Fruit fly (Drosophila melanogaster) whole organism, prepupa: ENCODE measurements around the gene TfIIFalpha.
A peak's percentile ranks its signal among the peaks of the same experiment; 100 is the strongest.

ENCODE experiments used
- Blimp-1 ChIP-seq: fragments of 200-800 bp; sonication (Bioruptor generic); optimal IDR thresholded peaks from 3 replicates; lab custom pipeline; 2017; ENCODE audit warnings: missing biosample characterization, missing genetic modification characterization, mild to moderate bottlenecking, moderate library complexity, missing genetic modification reagents
- CG10631 ChIP-seq: fragments of 200-800 bp; sonication (Bioruptor generic); optimal IDR thresholded peaks from 2 replicates; lab custom pipeline; 2016; ENCODE audit warnings: missing biosample characterization, missing genetic modification characterization
- CG10669 ChIP-seq: fragments of 200-800 bp; sonication (Bioruptor generic); optimal IDR thresholded peaks from 3 replicates; lab custom pipeline; 2018; ENCODE audit warnings: missing biosample characterization, mild to moderate bottlenecking, missing genetic modification characterization, moderate library complexity
- CG11294 ChIP-seq: fragments of 200-800 bp; sonication (Bioruptor generic); IDR thresholded peaks from 2 replicates; pipeline ENCODE4 v1.3.6; 2022; ENCODE audit warnings: missing biosample characterization, missing genetic modification characterization
- CG11762 ChIP-seq: fragments of 200-800 bp; sonication (Bioruptor generic); optimal IDR thresholded peaks from 3 replicates; lab custom pipeline; 2016; ENCODE audit warnings: missing biosample characterization, missing genetic modification characterization; ENCODE audit not compliant: insufficient read depth
- CG11902 ChIP-seq: fragments of 200-800 bp; sonication (Bioruptor generic); optimal IDR thresholded peaks from 3 replicates; lab custom pipeline; 2016; ENCODE audit warnings: missing biosample characterization, missing genetic modification characterization
- CG15336 ChIP-seq: fragments of 200-800 bp; sonication (Bioruptor generic); IDR thresholded peaks from 2 replicates; pipeline ENCODE4 v1.3.6; 2022; ENCODE audit warnings: missing biosample characterization, missing genetic modification characterization
- CG1621 ChIP-seq: fragments of 200-800 bp; sonication (Bioruptor generic); optimal IDR thresholded peaks from 3 replicates; lab custom pipeline; 2018; ENCODE audit warnings: missing biosample characterization, mild to moderate bottlenecking, missing genetic modification characterization
- CG16779 ChIP-seq: fragments of 200-800 bp; sonication (Bioruptor generic); optimal IDR thresholded peaks from 3 replicates; lab custom pipeline; 2017; ENCODE audit warnings: missing biosample characterization, mild to moderate bottlenecking, missing genetic modification characterization
- CG3032 ChIP-seq: fragments of 200-800 bp; optimal IDR thresholded peaks from 2 replicates; lab custom pipeline; 2019; ENCODE audit warnings: missing biosample characterization, mild to moderate bottlenecking, missing genetic modification characterization, moderate library complexity
- CG31627 ChIP-seq: fragments of 200-800 bp; sonication (Bioruptor generic); optimal IDR thresholded peaks from 3 replicates; lab custom pipeline; 2016; ENCODE audit warnings: missing biosample characterization, missing genetic modification characterization
- CG32006 ChIP-seq: fragments of 200-800 bp; sonication (Bioruptor generic); optimal IDR thresholded peaks from 3 replicates; lab custom pipeline; 2017; ENCODE audit warnings: missing biosample characterization, mild to moderate bottlenecking, missing genetic modification characterization
- CG34406 ChIP-seq: fragments of 200-800 bp; sonication (Bioruptor generic); optimal IDR thresholded peaks from 3 replicates; lab custom pipeline; 2016; ENCODE audit warnings: missing biosample characterization, missing genetic modification characterization
- CG4318 ChIP-seq: fragments of 200-800 bp; sonication (Bioruptor generic); optimal IDR thresholded peaks from 3 replicates; lab custom pipeline; 2017; ENCODE audit warnings: missing biosample characterization, mild to moderate bottlenecking, missing genetic modification characterization
- CG6808 ChIP-seq: fragments of 200-800 bp; sonication (Bioruptor generic); optimal IDR thresholded peaks from 3 replicates; lab custom pipeline; 2017; ENCODE audit warnings: missing biosample characterization, missing genetic modification characterization, mild to moderate bottlenecking, moderate library complexity, missing genetic modification reagents
- CG8119 ChIP-seq: fragments of 200-800 bp; sonication (Bioruptor generic); IDR thresholded peaks from 3 replicates; pipeline ENCODE4 v1.3.6; 2022; ENCODE audit warnings: missing biosample characterization, missing genetic modification characterization
- CG8319 ChIP-seq: fragments of 200-800 bp; sonication (Bioruptor generic); optimal IDR thresholded peaks from 3 replicates; lab custom pipeline; 2016; ENCODE audit warnings: missing biosample characterization, missing genetic modification characterization
- CG8632 ChIP-seq: fragments of 200-800 bp; sonication (Bioruptor generic); optimal IDR thresholded peaks from 3 replicates; lab custom pipeline; 2016; ENCODE audit warnings: missing biosample characterization, missing genetic modification characterization
- CG9139 ChIP-seq: fragments of 200-800 bp; sonication (Bioruptor generic); optimal IDR thresholded peaks from 3 replicates; lab custom pipeline; 2017; ENCODE audit warnings: missing biosample characterization, mild to moderate bottlenecking, missing genetic modification characterization
- Eip75B ChIP-seq: fragments of 200-800 bp; sonication (Bioruptor generic); optimal IDR thresholded peaks from 3 replicates; lab custom pipeline; 2016; ENCODE audit warnings: missing biosample characterization, missing genetic modification characterization
- Eip78C ChIP-seq: fragments of 200-800 bp; sonication (Bioruptor generic); peaks from one replicate; lab custom pipeline; 2016; ENCODE audit warnings: missing biosample characterization, missing genetic modification characterization
- Hr38 ChIP-seq: sonication (Bioruptor generic); optimal IDR thresholded peaks from 2 replicates; lab custom pipeline; 2016; ENCODE audit warnings: missing biosample characterization, missing genetic modification characterization
- Hr39 ChIP-seq: fragments of 200-800 bp; sonication (Bioruptor generic); optimal IDR thresholded peaks from 2 replicates; lab custom pipeline; 2016; ENCODE audit warnings: missing biosample characterization, missing genetic modification characterization
- Hr4 ChIP-seq: fragments of 200-800 bp; sonication (Bioruptor generic); optimal IDR thresholded peaks from 3 replicates; lab custom pipeline; 2016; ENCODE audit warnings: missing biosample characterization, missing genetic modification characterization
- Lpt ChIP-seq: fragments of 200-800 bp; sonication (Bioruptor generic); optimal IDR thresholded peaks from 3 replicates; lab custom pipeline; 2016; ENCODE audit warnings: missing biosample characterization, missing genetic modification characterization
- Met ChIP-seq: fragments of 200-800 bp; sonication (Bioruptor generic); optimal IDR thresholded peaks from 3 replicates; lab custom pipeline; 2016; ENCODE audit warnings: missing biosample characterization, missing genetic modification characterization
- OdsH ChIP-seq: fragments of 200-800 bp; sonication (Bioruptor generic); optimal IDR thresholded peaks from 3 replicates; lab custom pipeline; 2016; ENCODE audit warnings: missing biosample characterization, missing genetic modification characterization
- Smox ChIP-seq: fragments of 200-800 bp; sonication (Bioruptor generic); optimal IDR thresholded peaks from 3 replicates; lab custom pipeline; 2016; ENCODE audit warnings: missing biosample characterization, missing genetic modification characterization
- Sox14 ChIP-seq: fragments of 200-800 bp; sonication (Bioruptor generic); optimal IDR thresholded peaks from 3 replicates; lab custom pipeline; 2016; ENCODE audit warnings: missing biosample characterization, missing genetic modification characterization
- Sox15 ChIP-seq: fragments of 200-800 bp; sonication (Bioruptor generic); optimal IDR thresholded peaks from 3 replicates; lab custom pipeline; 2016; ENCODE audit warnings: missing biosample characterization, missing genetic modification characterization
- achi ChIP-seq: fragments of 200-800 bp; sonication (Bioruptor generic); optimal IDR thresholded peaks from 3 replicates; lab custom pipeline; 2016; ENCODE audit warnings: missing biosample characterization, missing genetic modification characterization
- acj6 ChIP-seq: fragments of 200-800 bp; sonication (Bioruptor generic); optimal IDR thresholded peaks from 3 replicates; lab custom pipeline; 2016; ENCODE audit warnings: missing biosample characterization, missing genetic modification characterization
- cyc ChIP-seq: fragments of 200-800 bp; sonication (Bioruptor generic); optimal IDR thresholded peaks from 3 replicates; lab custom pipeline; 2016; ENCODE audit warnings: missing biosample characterization, missing genetic modification characterization
- dac ChIP-seq: fragments of 200-800 bp; sonication (Bioruptor generic); optimal IDR thresholded peaks from 2 replicates; lab custom pipeline; 2017; ENCODE audit warnings: missing biosample characterization, mild to moderate bottlenecking, missing genetic modification characterization
- fd85E ChIP-seq: fragments of 200-800 bp; sonication (Bioruptor generic); optimal IDR thresholded peaks from 3 replicates; lab custom pipeline; 2016; ENCODE audit warnings: missing biosample characterization, missing genetic modification characterization
- lz ChIP-seq: fragments of 200-800 bp; sonication (Bioruptor generic); optimal IDR thresholded peaks from 3 replicates; lab custom pipeline; 2016; ENCODE audit warnings: missing biosample characterization, missing genetic modification characterization
- pdm3 ChIP-seq: fragments of 200-800 bp; sonication (Bioruptor generic); optimal IDR thresholded peaks from 3 replicates; lab custom pipeline; 2016; ENCODE audit warnings: missing biosample characterization, missing genetic modification characterization
- salr ChIP-seq, 2 experiments: fragments of 200-800 bp; sonication (Bioruptor generic); optimal IDR thresholded peaks; 3 replicates each; lab custom pipeline; 2016 to 2018; ENCODE audit warnings: missing biosample characterization in 2 of 2, missing genetic modification characterization in 2 of 2, mild to moderate bottlenecking in 1 of 2
- ss ChIP-seq, 2 experiments: fragments of 200-800 bp; sonication (Bioruptor generic); optimal IDR thresholded peaks; 2 replicates in 1 of 2; 3 replicates in 1 of 2; lab custom pipeline; 2017 to 2018; ENCODE audit warnings: mild to moderate bottlenecking in 2 of 2, missing biosample characterization in 2 of 2, missing genetic modification characterization in 2 of 2, moderate library complexity in 1 of 2
- vri ChIP-seq: fragments of 200-800 bp; sonication (Bioruptor generic); optimal IDR thresholded peaks from 3 replicates; lab custom pipeline; 2016; ENCODE audit warnings: missing biosample characterization, mild to moderate bottlenecking, missing genetic modification characterization

The TfIIFalpha gene

dm6 chr3R:6427619-6428378 lies 47.5 kb downstream of the TfIIFalpha start (continued):
- TF ChIP-seq vri (GFP tag; lab: Kevin White, UChicago) (peak; percentile 43), CG11762 (GFP tag; lab: Kevin White, UChicago) (peak; percentile 33), Lpt (no peak), CG8632 (GFP tag; lab: Kevin White, UChicago) (peak; percentile 25), Eip78C (GFP tag; lab: Kevin White, UChicago) (peak; percentile 91), Blimp-1 (GFP tag; lab: Kevin White, UChicago) (no peak), acj6 (GFP tag; lab: Kevin White, UChicago) (peak; percentile 52), CG10631 (GFP tag; lab: Kevin White, UChicago) (peak; percentile 61), salr (GFP tag; optimal IDR thresholded peaks at IDR 0.05; lab: Kevin White, UChicago) (peak in 1 of 2 experiments; percentile 24), dac (GFP tag; lab: Kevin White, UChicago) (no peak), CG34406 (GFP tag; lab: Kevin White, UChicago) (peak; percentile 29), CG6808 (GFP tag; lab: Kevin White, UChicago) (peak; percentile 3), Sox15 (GFP tag; lab: Kevin White, UChicago) (no peak), CG11902 (GFP tag; lab: Kevin White, UChicago) (peak; percentile 5), CG8319 (GFP tag; lab: Kevin White, UChicago) (peak; percentile 27), CG32006 (GFP tag; lab: Kevin White, UChicago) (peak; percentile 59), CG31627 (GFP tag; lab: Kevin White, UChicago) (peak; percentile 48), CG10669 (GFP tag; lab: Kevin White, UChicago) (peak; percentile 55), CG11294 (GFP tag; lab: Robert Waterston, UW) (no peak), CG15336 (GFP tag; lab: Robert Waterston, UW) (peak; percentile 40), OdsH (peak; percentile 59), CG8119 (GFP tag; lab: Robert Waterston, UW) (peak; percentile 50; the same call in 2 of the 3 replicates), CG9139 (GFP tag; lab: Kevin White, UChicago) (no peak), lz (GFP tag; lab: Kevin White, UChicago) (peak; percentile 55), pdm3 (peak; percentile 53), cyc (GFP tag; lab: Kevin White, UChicago) (peak; percentile 49), Smox (GFP tag; lab: Kevin White, UChicago) (peak; percentile 58), CG1621 (tag; lab: Kevin White, UChicago) (peak; percentile 23), CG16779 (tag; lab: Kevin White, UChicago) (no peak), Hr4 (peak; percentile 38), fd85E (GFP tag; lab: Kevin White, UChicago) (no peak), Hr39 (GFP tag; lab: Kevin White, UChicago) (peak; percentile 45), CG4318 (GFP tag; lab: Kevin White, UChicago) (no peak), achi (GFP tag; lab: Kevin White, UChicago) (peak; percentile 57), Sox14 (GFP tag; lab: Kevin White, UChicago) (peak; percentile 61)

- TF ChIP-seq Eip75B (GFP tag; lab: Kevin White, UChicago) (no peak), CG34406 (GFP tag; lab: Kevin White, UChicago) (no peak), dac (GFP tag; lab: Kevin White, UChicago) (no peak), Met (no peak), CG9139 (GFP tag; lab: Kevin White, UChicago) (no peak), Hr4 (no peak), ss (GFP tag; optimal IDR thresholded peaks at IDR 0.05; lab: Kevin White, UChicago) (no peak), Hr39 (GFP tag; lab: Kevin White, UChicago) (no peak), Hr38 (GFP tag; lab: Kevin White, UChicago) (no peak), CG3032 (tag; lab: Kevin White, UChicago) (no peak), CG4318 (GFP tag; lab: Kevin White, UChicago) (no peak)
Measured at dm6 chr3R:6428935-6429334, 48.7 kb downstream of the TfIIFalpha start.
